Fruit fly (Drosophila melanogaster) whole organism, wandering third instar larva: ENCODE measurements around the gene Trm7-32.

Experiments
- Abd-B ChIP-seq: fragments of >200 bp; optimal IDR thresholded peaks from 2 replicates; lab custom pipeline; 2017; ENCODE audit warnings: missing biosample characterization, missing genetic modification characterization
- CG32264 ChIP-seq: fragments of 200-800 bp; sonication (Bioruptor generic); optimal IDR thresholded peaks from 2 replicates; lab custom pipeline; 2016; ENCODE audit warnings: missing biosample characterization, missing genetic modification characterization
- CrebA ChIP-seq: fragments of 200-800 bp; sonication (Bioruptor generic); optimal IDR thresholded peaks from 2 replicates; lab custom pipeline; 2016; ENCODE audit warnings: missing biosample characterization, mild to moderate bottlenecking, missing genetic modification characterization, borderline replicate concordance
- Dfd ChIP-seq: fragments of >200 bp; optimal IDR thresholded peaks from 2 replicates; lab custom pipeline; 2017; ENCODE audit warnings: missing biosample characterization, missing genetic modification characterization
- Dif ChIP-seq: fragments of 200-275, 200-300 bp; sonication (Bioruptor generic); optimal IDR thresholded peaks from 2 replicates; lab custom pipeline; 2018; ENCODE audit warnings: missing biosample characterization, missing genetic modification characterization; ENCODE audit not compliant: partially characterized antibody
- GATAd ChIP-seq: sonication (Bioruptor generic); optimal IDR thresholded peaks from 2 replicates; lab custom pipeline; 2016; ENCODE audit warnings: missing biosample characterization, missing genetic modification characterization
- HLH106 ChIP-seq: fragments of 200-800 bp; optimal IDR thresholded peaks from 3 replicates; lab custom pipeline; 2019; ENCODE audit warnings: missing biosample characterization, mild to moderate bottlenecking, missing genetic modification characterization, moderate library complexity
- Hr78 ChIP-seq: fragments of >200 bp; optimal IDR thresholded peaks from 2 replicates; lab custom pipeline; 2017; ENCODE audit warnings: missing biosample characterization, missing genetic modification characterization
- Hr83 ChIP-seq: fragments of 200-300 bp; sonication (Bioruptor generic); optimal IDR thresholded peaks from 2 replicates; lab custom pipeline; 2016; ENCODE audit warnings: missing biosample characterization, mild to moderate bottlenecking, missing genetic modification characterization, moderate library complexity; ENCODE audit not compliant: poor library complexity, severe bottlenecking
- Jra ChIP-seq: sonication (Bioruptor generic); optimal IDR thresholded peaks from 2 replicates; lab custom pipeline; 2016; ENCODE audit warnings: missing biosample characterization, missing genetic modification characterization
- Myc ChIP-seq: fragments of >200 bp; optimal IDR thresholded peaks from 2 replicates; lab custom pipeline; 2017
- N ChIP-seq: fragments of >200 bp; optimal IDR thresholded peaks from 2 replicates; lab custom pipeline; 2018; ENCODE audit warnings: missing biosample characterization, missing external identifiers, missing genetic modification characterization
- Rel ChIP-seq, 2 experiments: fragments of 200-800 bp; sonication (Bioruptor generic) in 1 of 2; optimal IDR thresholded peaks; 2 replicates in 1 of 2; 3 replicates in 1 of 2; lab custom pipeline; 2016 to 2019; ENCODE audit warnings: mild to moderate bottlenecking in 2 of 2, missing biosample characterization in 2 of 2, missing genetic modification characterization in 2 of 2, moderate library complexity in 1 of 2
- Sp1 ChIP-seq: fragments of 200-800 bp; sonication (Bioruptor generic); optimal IDR thresholded peaks from 3 replicates; lab custom pipeline; 2019; ENCODE audit warnings: missing biosample characterization, mild to moderate bottlenecking, missing genetic modification characterization, moderate library complexity
- Vsx2 ChIP-seq: fragments of 200-300, 225-300 bp; sonication (Bioruptor generic); optimal IDR thresholded peaks from 2 replicates; lab custom pipeline; 2018; ENCODE audit warnings: missing biosample characterization, missing genetic modification characterization; ENCODE audit not compliant: partially characterized antibody
- br ChIP-seq: fragments of 200-800 bp; sonication (Bioruptor generic); optimal IDR thresholded peaks from 2 replicates; lab custom pipeline; 2016; ENCODE audit warnings: missing biosample characterization, missing genetic modification characterization
- brk ChIP-seq: fragments of 200-800 bp; sonication (Bioruptor generic); optimal IDR thresholded peaks from 2 replicates; lab custom pipeline; 2016; ENCODE audit warnings: missing biosample characterization, mild to moderate bottlenecking, missing genetic modification characterization
- dl ChIP-seq, 2 experiments: fragments of 175-275, 200-275 bp in 1 of 2; fragments of 200-275 bp in 1 of 2; sonication (Bioruptor generic); optimal IDR thresholded peaks; lab custom pipeline; 2018; ENCODE audit warnings: mild to moderate bottlenecking in 2 of 2, missing biosample characterization in 2 of 2, missing genetic modification characterization in 2 of 2, moderate library complexity in 2 of 2; ENCODE audit not compliant: partially characterized antibody in 2 of 2, insufficient read depth in 1 of 2
- dmrt93B ChIP-seq: fragments of 200-800 bp; sonication (Bioruptor generic); optimal IDR thresholded peaks from 2 replicates; lab custom pipeline; 2018; ENCODE audit warnings: missing biosample characterization, mild to moderate bottlenecking, missing genetic modification characterization
- dsf ChIP-seq: sonication (Bioruptor generic); optimal IDR thresholded peaks from 2 replicates; lab custom pipeline; 2016; ENCODE audit warnings: missing biosample characterization, missing genetic modification characterization, borderline replicate concordance
- ey ChIP-seq: fragments of 200-800 bp; sonication (Bioruptor generic); optimal IDR thresholded peaks from 2 replicates; lab custom pipeline; 2016; ENCODE audit warnings: missing biosample characterization, missing genetic modification characterization
- foxo ChIP-seq, 2 experiments: fragments of 200-800 bp; sonication (Bioruptor generic); optimal IDR thresholded peaks; 2 replicates in 1 of 2; 3 replicates in 1 of 2; lab custom pipeline; 2016 to 2017; ENCODE audit warnings: missing biosample characterization in 2 of 2, missing genetic modification characterization in 2 of 2
- fru ChIP-seq: fragments of 200-800 bp; sonication (Bioruptor generic); optimal IDR thresholded peaks from 3 replicates; lab custom pipeline; 2016; ENCODE audit warnings: missing biosample characterization, mild to moderate bottlenecking, missing genetic modification characterization
- pan ChIP-seq: fragments of >200 bp; optimal IDR thresholded peaks from 2 replicates; lab custom pipeline; 2017
- psq ChIP-seq: fragments of 200-800 bp; sonication (Bioruptor generic); optimal IDR thresholded peaks from 3 replicates; lab custom pipeline; 2017; ENCODE audit warnings: missing biosample characterization, mild to moderate bottlenecking, missing genetic modification characterization, moderate library complexity
- sage ChIP-seq: fragments of 200-800 bp; sonication (Bioruptor generic); optimal IDR thresholded peaks from 2 replicates; lab custom pipeline; 2016; ENCODE audit warnings: missing biosample characterization, mild to moderate bottlenecking, missing genetic modification characterization
- sv ChIP-seq: fragments of 200-800 bp; sonication (Bioruptor generic); optimal IDR thresholded peaks from 3 replicates; lab custom pipeline; 2016; ENCODE audit warnings: missing biosample characterization, missing genetic modification characterization
- tai ChIP-seq: sonication (Bioruptor generic); optimal IDR thresholded peaks from 2 replicates; lab custom pipeline; 2016; ENCODE audit warnings: missing biosample characterization, missing genetic modification characterization
- usp ChIP-seq: fragments of >200 bp; optimal IDR thresholded peaks from 2 replicates; lab custom pipeline; 2017; ENCODE audit warnings: missing biosample characterization, missing genetic modification characterization
- woc ChIP-seq: sonication (Bioruptor generic); optimal IDR thresholded peaks from 2 replicates; lab custom pipeline; 2016; ENCODE audit warnings: missing biosample characterization, mild to moderate bottlenecking, missing genetic modification characterization

The Trm7-32 gene

dm6 chr3R:17059811-17060169 lies 19.3 kb downstream of the Trm7-32 start:
- TF ChIP-seq dl (GFP tag; optimal IDR thresholded peaks at IDR 0.05; lab: Kevin White, UChicago; ENCODE audit: insufficient read depth in 1 of 2, partially characterized antibody in 2 of 2), result peak in 1 of 2 experiments; percentile 27
- no peak for TF ChIP-seq GATAd
- no peak for TF ChIP-seq N (GFP tag; lab: Kevin White, UChicago)
- no peak for TF ChIP-seq Abd-B (GFP tag; lab: Kevin White, UChicago)
- no peak for TF ChIP-seq Dfd (GFP tag; lab: Kevin White, UChicago)
- no peak for TF ChIP-seq fru (GFP tag; lab: Kevin White, UChicago)
- TF ChIP-seq Dif (GFP tag; lab: Kevin White, UChicago), result peak; percentile 34
- TF ChIP-seq CrebA (GFP tag; lab: Kevin White, UChicago), result no peak

dm6 chr3R:17060244-17060664 lies 19.8 kb downstream of the Trm7-32 start:
- TF ChIP-seq psq (GFP tag; lab: Kevin White, UChicago) (peak; percentile 12), Jra (GFP tag; lab: Kevin White, UChicago) (no peak), tai (no peak), ey (peak; percentile 31), usp (no peak), fru (GFP tag; lab: Kevin White, UChicago) (peak; percentile 16), CG32264 (GFP tag; lab: Kevin White, UChicago) (no peak), sv (GFP tag; lab: Kevin White, UChicago) (peak; percentile 32), woc (GFP tag; lab: Kevin White, UChicago) (peak; percentile 20), foxo (GFP tag; optimal IDR thresholded peaks at IDR 0.05; lab: Kevin White, UChicago) (peak in 1 of 2 experiments; percentile 20)

DNA sequence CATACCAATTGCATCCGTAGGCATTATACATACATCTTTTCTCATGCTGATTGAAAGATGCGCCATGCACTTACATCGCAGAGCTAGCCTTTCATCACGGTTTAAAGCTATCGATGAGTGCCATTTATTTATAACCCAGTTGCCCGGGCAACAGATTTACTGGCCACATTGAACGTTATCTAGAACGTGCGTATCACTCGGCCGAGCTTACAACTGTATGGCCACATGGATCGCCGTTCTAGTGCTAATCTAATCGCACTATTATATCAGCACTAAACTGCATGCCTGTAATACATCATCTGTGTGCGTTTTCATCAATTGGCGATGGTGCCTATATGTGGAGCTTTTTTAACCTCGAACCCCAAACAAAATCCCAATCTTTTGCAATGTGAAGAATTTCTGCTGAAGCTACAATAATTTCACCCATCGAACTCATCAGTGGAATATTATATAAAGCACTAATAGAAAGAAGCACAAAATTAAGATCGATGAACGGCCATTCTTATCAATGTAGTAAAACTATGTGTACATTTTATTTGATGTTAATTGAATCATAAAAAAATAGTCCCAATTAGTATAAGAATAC lies 20.4 kb downstream of the Trm7-32 start:
- TF ChIP-seq Hr78 (GFP tag; lab: Kevin White, UChicago), result no peak
- no peak for TF ChIP-seq HLH106
- TF ChIP-seq dsf (GFP tag; lab: Kevin White, UChicago), result no peak
- TF ChIP-seq foxo (GFP tag; optimal IDR thresholded peaks at IDR 0.05; lab: Kevin White, UChicago), result no peak
- TF ChIP-seq dmrt93B (GFP tag; lab: Kevin White, UChicago), result no peak
- TF ChIP-seq sage (GFP tag; lab: Kevin White, UChicago), result no peak
- TF ChIP-seq brk (GFP tag; lab: Kevin White, UChicago), result no peak
- no peak for TF ChIP-seq Dif (GFP tag; lab: Kevin White, UChicago)
- TF ChIP-seq N (GFP tag; lab: Kevin White, UChicago), result no peak

DNA sequence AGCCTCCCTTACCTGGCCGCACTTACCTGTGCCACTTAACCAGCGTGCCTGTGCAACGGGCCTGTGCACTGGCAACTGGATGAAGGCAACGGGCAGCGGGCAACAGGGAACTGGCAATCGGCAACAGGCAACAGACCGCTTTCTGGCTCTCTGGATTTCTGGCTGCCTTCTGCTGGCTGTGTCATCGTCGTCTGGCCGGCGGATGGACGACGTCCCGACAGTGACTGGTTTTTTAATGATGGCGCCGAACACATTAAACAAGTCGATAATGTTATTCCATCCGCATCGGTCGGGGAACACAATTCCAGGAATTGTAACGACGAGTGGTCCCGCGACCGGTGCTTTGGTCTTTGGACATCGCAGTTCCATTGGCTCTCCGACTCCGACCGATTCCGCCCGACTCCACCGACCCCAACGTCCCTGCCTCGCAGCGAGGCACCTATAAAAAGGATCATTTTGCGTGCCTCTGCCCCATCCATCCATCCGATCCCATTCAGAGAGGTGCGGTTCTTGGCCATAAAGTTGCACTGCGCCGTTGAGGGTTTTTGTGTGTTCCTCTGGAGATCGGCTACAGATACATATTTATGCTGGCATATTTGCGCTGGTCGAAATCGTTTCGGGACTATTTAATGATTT lies 21.4 kb downstream of the Trm7-32 start:
- no peak for TF ChIP-seq Sp1
- peak; percentile 2 for TF ChIP-seq HLH106
- peak; percentile 61 for TF ChIP-seq Rel (GFP tag; optimal IDR thresholded peaks at IDR 0.05; lab: Kevin White, UChicago)
- TF ChIP-seq Rel (tag; optimal IDR thresholded peaks at IDR 0.05; lab: Kevin White, UChicago), result no peak
- TF ChIP-seq Vsx2 (GFP tag; lab: Kevin White, UChicago), result peak; percentile 29
- no peak for TF ChIP-seq pan (lab: Kevin White, UChicago)
- TF ChIP-seq Myc (lab: Kevin White, UChicago), result no peak
- no peak for TF ChIP-seq dsf (GFP tag; lab: Kevin White, UChicago)
- peak; percentile 38 for TF ChIP-seq Hr83
- no peak for TF ChIP-seq foxo (GFP tag; optimal IDR thresholded peaks at IDR 0.05; lab: Kevin White, UChicago)
- TF ChIP-seq Dif (GFP tag; lab: Kevin White, UChicago), result peak; percentile 56
- TF ChIP-seq dmrt93B (GFP tag; lab: Kevin White, UChicago), result no peak
- peak; percentile 79 for TF ChIP-seq brk (GFP tag; lab: Kevin White, UChicago)
- TF ChIP-seq br (GFP tag; lab: Kevin White, UChicago), result no peak
- peak; percentile 32 for TF ChIP-seq fru (GFP tag; lab: Kevin White, UChicago)
- peak in 1 of 2 experiments; percentile 9 for TF ChIP-seq dl (GFP tag; optimal IDR thresholded peaks at IDR 0.05; lab: Kevin White, UChicago; ENCODE audit: insufficient read depth in 1 of 2, partially characterized antibody in 2 of 2)
- peak; percentile 7 for TF ChIP-seq psq (GFP tag; lab: Kevin White, UChicago)
